Worm (Caenorhabditis elegans): ENCODE results near the gene hyls-1.

DNA sequence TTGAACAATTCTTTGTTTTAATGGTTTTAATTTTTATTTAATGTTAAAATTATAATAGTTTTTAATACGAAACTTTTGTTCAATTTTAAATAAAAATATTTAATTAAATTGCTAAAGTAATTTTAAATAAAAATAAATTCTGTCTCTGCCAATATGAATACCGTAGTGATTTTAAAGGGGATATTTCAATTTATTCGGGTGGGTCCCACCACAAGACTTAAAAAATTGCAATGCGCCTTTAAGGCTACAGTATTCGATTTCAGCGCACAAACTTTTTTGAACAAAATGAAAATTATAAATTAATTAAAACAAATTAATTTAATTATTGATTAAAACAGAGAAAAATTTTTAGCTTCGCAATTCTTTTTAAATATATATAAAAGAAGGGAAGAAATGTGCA, 38.1 kb upstream of the hyls-1 start:
- TF ChIP-seq chd-7 (tag; optimal IDR thresholded peaks at IDR 0.05), result no peak
- no peak for TF ChIP-seq F57C9.4 (tag; optimal IDR thresholded peaks at IDR 0.05)
- no peak for TF ChIP-seq Y53G8AR.9 (GFP tag; conservative IDR thresholded peaks at IDR 0.05)

Data from whole organism, young adult.